Worm (Caenorhabditis elegans): Measurements from ENCODE around the gene pigm-1.

- TF ChIP-seq snpc-4 (tag; optimal IDR thresholded peaks at IDR 0.05) (no peak), nhr-237 (tag; optimal IDR thresholded peaks at IDR 0.05) (no peak), unc-39 (tag; optimal IDR thresholded peaks at IDR 0.05) (no peak), nhr-28 (tag; optimal IDR thresholded peaks at IDR 0.05) (no peak), elt-1 (tag; optimal IDR thresholded peaks at IDR 0.05; ENCODE audit: borderline replicate concordance, insufficient read depth) (no peak), ces-1 (GFP tag; optimal IDR thresholded peaks at IDR 0.05) (no peak), sptf-1 (tag; optimal IDR thresholded peaks at IDR 0.05) (peak; percentile 34), pha-4 (tag; optimal IDR thresholded peaks at IDR 0.05) (peak; percentile 72), mls-2 (tag; optimal IDR thresholded peaks at IDR 0.05) (peak; percentile 3)
Observed at ce11 chrII:11393787-11394186, 45.5 kb downstream of the pigm-1 start.

Data from whole organism, mixed stage, embryonic.